Worm (Caenorhabditis elegans) whole organism, L1 larva: ENCODE measurements around the gene lmbr-1.

Experiments
- C04F5.9 ChIP-seq: sonication (generic microtip); optimal IDR thresholded peaks from 2 replicates; lab custom pipeline; 2016; ENCODE audit warnings: missing genetic modification characterization, missing compliant biosample characterization
- C16A3.4 ChIP-seq: fragments of 150-350 bp; optimal IDR thresholded peaks from 2 replicates; lab custom pipeline; 2014; ENCODE audit warnings: missing biosample characterization, missing genetic modification characterization
- F16B12.6 ChIP-seq: fragments of 150-350 bp; optimal IDR thresholded peaks from 2 replicates; lab custom pipeline; 2014; ENCODE audit warnings: missing biosample characterization, missing genetic modification characterization
- Y116A8C.19 ChIP-seq: sonication (generic microtip); optimal IDR thresholded peaks from 2 replicates; lab custom pipeline; 2016; ENCODE audit warnings: missing compliant biosample characterization, missing genetic modification characterization, borderline replicate concordance
- aha-1 ChIP-seq: fragments of 150-350 bp; optimal IDR thresholded peaks from 2 replicates; lab custom pipeline; 2014; ENCODE audit warnings: missing biosample characterization, missing genetic modification characterization
- ama-1 ChIP-seq: fragments of 150-350 bp; optimal IDR thresholded peaks from 2 replicates; lab custom pipeline; 2014
- ceh-63 ChIP-seq: fragments of 200-800 bp; sonication (Bioruptor generic); optimal IDR thresholded peaks from 2 replicates; lab custom pipeline; 2018; ENCODE audit warnings: mild to moderate bottlenecking, missing genetic modification characterization, missing compliant biosample characterization
- ceh-8 ChIP-seq: fragments of 200-800 bp; sonication (Bioruptor generic); optimal IDR thresholded peaks from 2 replicates; lab custom pipeline; 2018; ENCODE audit warnings: mild to moderate bottlenecking, missing genetic modification characterization, moderate library complexity, missing compliant biosample characterization
- ceh-90 ChIP-seq: sonication (generic microtip); optimal IDR thresholded peaks from 2 replicates; lab custom pipeline; 2016; ENCODE audit warnings: missing genetic modification characterization, missing compliant biosample characterization
- dpl-1 ChIP-seq, 3 experiments: fragments of 150-350 bp in 2 of 3; sonication (generic microtip) in 1 of 3; optimal IDR thresholded peaks; 2 replicates each; lab custom pipeline; 2014 to 2017; ENCODE audit warnings: missing biosample characterization in 3 of 3, missing genetic modification characterization in 3 of 3, missing genetic modification reagents in 3 of 3
- dsc-1 ChIP-seq: sonication (generic microtip); optimal IDR thresholded peaks from 2 replicates; lab custom pipeline; 2016; ENCODE audit warnings: mild to moderate bottlenecking, missing genetic modification characterization, missing compliant biosample characterization
- efl-3 ChIP-seq: fragments of 200-800 bp; sonication (Bioruptor generic); optimal IDR thresholded peaks from 2 replicates; lab custom pipeline; 2018; ENCODE audit warnings: mild to moderate bottlenecking, missing genetic modification characterization, missing compliant biosample characterization
- egl-13 ChIP-seq: sonication (generic microtip); optimal IDR thresholded peaks from 2 replicates; lab custom pipeline; 2016; ENCODE audit warnings: missing genotype, missing genetic modification reagents, missing genetic modification characterization, missing compliant biosample characterization
- egl-27 ChIP-seq, 2 experiments: fragments of 150-350 bp in 1 of 2; sonication (generic microtip); optimal IDR thresholded peaks; 3 replicates each; lab custom pipeline; 2017 to 2018; ENCODE audit warnings: missing biosample characterization in 2 of 2, missing genetic modification characterization in 2 of 2, missing genetic modification reagents in 2 of 2
- fkh-10 ChIP-seq: sonication (generic microtip); optimal IDR thresholded peaks from 2 replicates; lab custom pipeline; 2017; ENCODE audit warnings: missing biosample characterization, missing genetic modification reagents, missing genetic modification characterization
- fkh-4 ChIP-seq: sonication (generic microtip); optimal IDR thresholded peaks from 2 replicates; lab custom pipeline; 2016; ENCODE audit warnings: missing compliant biosample characterization, missing genetic modification characterization, borderline replicate concordance
- fkh-8 ChIP-seq: sonication (generic microtip); optimal IDR thresholded peaks from 2 replicates; lab custom pipeline; 2016; ENCODE audit warnings: mild to moderate bottlenecking, missing genetic modification characterization, missing compliant biosample characterization
- fos-1 ChIP-seq: fragments of 150-350 bp; optimal IDR thresholded peaks from 2 replicates; lab custom pipeline; 2014; ENCODE audit warnings: missing biosample characterization, missing genetic modification characterization
- hlh-4 ChIP-seq: sonication (generic microtip); optimal IDR thresholded peaks from 2 replicates; lab custom pipeline; 2016; ENCODE audit warnings: mild to moderate bottlenecking, missing genetic modification characterization, missing compliant biosample characterization
- hpl-2 ChIP-seq: fragments of 150-350 bp; optimal IDR thresholded peaks from 2 replicates; lab custom pipeline; 2014; ENCODE audit warnings: missing biosample characterization, missing genetic modification reagents, missing genetic modification characterization
- irx-1 ChIP-seq: sonication (generic microtip); optimal IDR thresholded peaks from 2 replicates; lab custom pipeline; 2016; ENCODE audit warnings: missing genetic modification characterization, missing compliant biosample characterization
- isw-1 ChIP-seq: fragments of 200-800 bp; sonication (Bioruptor generic); IDR thresholded peaks from 2 replicates; pipeline ENCODE4 v1.3.6; 2022; ENCODE audit warnings: missing genetic modification characterization, missing compliant biosample characterization
- jun-1 ChIP-seq: fragments of 150-350 bp; optimal IDR thresholded peaks from 2 replicates; lab custom pipeline; 2014; ENCODE audit warnings: missing biosample characterization, missing genetic modification reagents, missing genetic modification characterization
- lin-13 ChIP-seq: fragments of 150-350 bp; optimal IDR thresholded peaks from 2 replicates; lab custom pipeline; 2014; ENCODE audit warnings: missing biosample characterization, missing genetic modification reagents, missing genetic modification characterization
- lin-15B ChIP-seq: fragments of 150-350 bp; sonication (generic microtip); optimal IDR thresholded peaks from 3 replicates; lab custom pipeline; 2014; ENCODE audit warnings: missing biosample characterization, missing genetic modification characterization
- lin-35 ChIP-seq, 2 experiments: fragments of 150-350 bp; optimal IDR thresholded peaks; 2 replicates each; lab custom pipeline; 2014; ENCODE audit warnings: missing biosample characterization in 2 of 2, missing genetic modification characterization in 2 of 2, missing genetic modification reagents in 2 of 2
- lin-39 ChIP-seq: fragments of 150-350 bp; optimal IDR thresholded peaks from 2 replicates; lab custom pipeline; 2014; ENCODE audit warnings: missing biosample characterization, missing genetic modification reagents, missing genetic modification characterization
- lsy-2 ChIP-seq, 2 experiments: fragments of 150-350 bp; optimal IDR thresholded peaks; 2 replicates each; lab custom pipeline; 2014; ENCODE audit warnings: missing biosample characterization in 2 of 2, missing genetic modification characterization in 2 of 2
- mdl-1 ChIP-seq, 2 experiments: fragments of 150-350 bp; optimal IDR thresholded peaks; 2 replicates each; lab custom pipeline; 2014 to 2017; ENCODE audit warnings: missing biosample characterization in 2 of 2, missing genetic modification characterization in 2 of 2, inconsistent platforms in 1 of 2
- mep-1 ChIP-seq: fragments of 150-350 bp; optimal IDR thresholded peaks from 2 replicates; lab custom pipeline; 2014; ENCODE audit warnings: missing biosample characterization, missing genetic modification characterization
- nhr-11 ChIP-seq: fragments of 150-350 bp; optimal IDR thresholded peaks from 2 replicates; lab custom pipeline; 2014; ENCODE audit warnings: missing biosample characterization, missing genetic modification characterization
- nhr-12 ChIP-seq: sonication (generic microtip); optimal IDR thresholded peaks from 2 replicates; lab custom pipeline; 2017; ENCODE audit warnings: missing biosample characterization, missing genetic modification characterization
- nhr-20 ChIP-seq: sonication (generic microtip); optimal IDR thresholded peaks from 2 replicates; lab custom pipeline; 2016; ENCODE audit warnings: mild to moderate bottlenecking, missing genetic modification characterization, missing compliant biosample characterization
- nhr-237 ChIP-seq: fragments of 150-350 bp; optimal IDR thresholded peaks from 2 replicates; lab custom pipeline; 2014; ENCODE audit warnings: missing biosample characterization, missing genetic modification characterization
- nhr-71 ChIP-seq: sonication (generic microtip); optimal IDR thresholded peaks from 2 replicates; lab custom pipeline; 2016; ENCODE audit warnings: mild to moderate bottlenecking, missing genetic modification characterization, moderate library complexity, missing compliant biosample characterization
- nhr-76 ChIP-seq: sonication (generic microtip); optimal IDR thresholded peaks from 2 replicates; lab custom pipeline; 2017; ENCODE audit warnings: missing biosample characterization, missing genetic modification characterization
- nhr-84 ChIP-seq: sonication (generic microtip); optimal IDR thresholded peaks from 2 replicates; lab custom pipeline; 2017; ENCODE audit warnings: missing biosample characterization, missing genetic modification characterization
- nhr-85 ChIP-seq: sonication (generic microtip); peaks from one replicate; lab custom pipeline; 2016; ENCODE audit warnings: missing genetic modification characterization, inconsistent platforms, missing compliant biosample characterization
- nhr-90 ChIP-seq: sonication (generic microtip); optimal IDR thresholded peaks from 2 replicates; lab custom pipeline; 2016; ENCODE audit warnings: mild to moderate bottlenecking, missing genetic modification characterization, missing compliant biosample characterization; ENCODE audit not compliant: poor library complexity
- pag-3 ChIP-seq: sonication (generic microtip); optimal IDR thresholded peaks from 2 replicates; lab custom pipeline; 2017; ENCODE audit warnings: missing genetic modification characterization, mild to moderate bottlenecking, missing compliant biosample characterization, antibody characterized with exemption, borderline replicate concordance; ENCODE audit not compliant: insufficient read depth
- pax-3 ChIP-seq: fragments of 200-800 bp; sonication (Bioruptor generic); optimal IDR thresholded peaks from 2 replicates; lab custom pipeline; 2018; ENCODE audit warnings: mild to moderate bottlenecking, missing genetic modification characterization, moderate library complexity, missing compliant biosample characterization
- snpc-4 ChIP-seq: fragments of 150-350 bp; optimal IDR thresholded peaks from 2 replicates; lab custom pipeline; 2014; ENCODE audit warnings: missing biosample characterization, missing genetic modification characterization
- sox-4 ChIP-seq: sonication (generic microtip); optimal IDR thresholded peaks from 2 replicates; lab custom pipeline; 2016; ENCODE audit warnings: missing genetic modification characterization, missing compliant biosample characterization
- sup-37 ChIP-seq: fragments of 200-800 bp; sonication (Bioruptor generic); optimal IDR thresholded peaks from 2 replicates; lab custom pipeline; 2018; ENCODE audit warnings: mild to moderate bottlenecking, missing genetic modification characterization, missing compliant biosample characterization
- swsn-7 ChIP-seq: sonication (generic microtip); optimal IDR thresholded peaks from 2 replicates; lab custom pipeline; 2016; ENCODE audit warnings: missing genetic modification characterization, missing compliant biosample characterization
- tbx-2 ChIP-seq: sonication (generic microtip); optimal IDR thresholded peaks from 2 replicates; lab custom pipeline; 2016; ENCODE audit warnings: missing genetic modification characterization, missing compliant biosample characterization
- unc-130 ChIP-seq: fragments of 150-350 bp; optimal IDR thresholded peaks from 2 replicates; lab custom pipeline; 2017; ENCODE audit warnings: missing biosample characterization, missing genetic modification characterization, inconsistent platforms
- unc-30 ChIP-seq: sonication (generic microtip); optimal IDR thresholded peaks from 2 replicates; lab custom pipeline; 2017; ENCODE audit warnings: missing biosample characterization, missing genetic modification characterization
- unc-62 ChIP-seq: fragments of 150-350 bp; optimal IDR thresholded peaks from 2 replicates; lab custom pipeline; 2014; ENCODE audit warnings: missing biosample characterization, missing genetic modification reagents, missing genetic modification characterization
- unc-86 ChIP-seq: sonication (generic microtip); optimal IDR thresholded peaks from 2 replicates; lab custom pipeline; 2016; ENCODE audit warnings: missing genetic modification characterization, missing compliant biosample characterization
- vab-15 ChIP-seq: sonication (generic microtip); optimal IDR thresholded peaks from 2 replicates; lab custom pipeline; 2017; ENCODE audit warnings: missing genotype, mild to moderate bottlenecking, missing genetic modification characterization, missing compliant biosample characterization
- xbp-1 ChIP-seq: sonication (generic microtip); optimal IDR thresholded peaks from 2 replicates; lab custom pipeline; 2016; ENCODE audit warnings: missing genetic modification characterization, missing compliant biosample characterization
- zip-4 ChIP-seq: fragments of 200-800 bp; sonication (Bioruptor generic); optimal IDR thresholded peaks from 2 replicates; lab custom pipeline; 2018; ENCODE audit warnings: mild to moderate bottlenecking, missing genetic modification characterization, moderate library complexity, missing compliant biosample characterization
- ztf-11 ChIP-seq, 2 experiments: sonication (generic microtip); optimal IDR thresholded peaks; 2 replicates each; lab custom pipeline; 2016 to 2017; ENCODE audit warnings: missing genetic modification characterization in 2 of 2, missing biosample characterization in 1 of 2, missing compliant biosample characterization in 1 of 2
- ztf-4 ChIP-seq: fragments of 150-350 bp; optimal IDR thresholded peaks from 2 replicates; lab custom pipeline; 2014; ENCODE audit warnings: missing biosample characterization, missing genetic modification characterization

lmbr-1 gene

DNA sequence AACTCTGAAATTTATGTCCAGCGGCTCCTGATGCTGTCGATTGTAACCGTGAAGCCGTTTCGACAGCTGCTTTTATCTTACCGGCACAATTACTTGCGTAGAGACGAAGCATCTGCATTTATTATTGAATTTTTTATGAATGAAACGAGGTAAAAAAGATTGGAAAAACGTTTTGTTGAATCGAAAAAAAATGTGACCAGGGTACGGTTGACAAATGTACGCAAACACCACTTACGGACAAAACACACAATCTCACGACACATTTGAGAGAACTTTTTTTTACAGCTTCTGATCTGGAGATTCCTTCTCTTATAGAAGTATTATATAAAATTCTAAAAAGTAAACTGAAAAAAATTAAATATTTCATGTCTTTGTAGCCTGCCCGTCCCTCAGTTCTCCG lies 40.3 kb upstream of the lmbr-1 start, which contains the start of the genes mrps-18A and ZC262.2 (continued):
- TF ChIP-seq Y116A8C.19 (no peak), nhr-237 (no peak), unc-30 (tag; lab: Kevin White, UChicago) (no peak), pag-3 (tag; lab: Kevin White, UChicago) (no peak), lin-39 (tag; lab: Kevin White, UChicago) (no peak), fkh-4 (tag; lab: Kevin White, UChicago) (no peak), tbx-2 (peak; percentile 0), egl-13 (tag; lab: Kevin White, UChicago) (no peak), nhr-12 (tag; lab: Kevin White, UChicago) (no peak), F16B12.6 (tag; lab: Kevin White, UChicago) (peak; percentile 83), lin-35 (GFP tag; optimal IDR thresholded peaks at IDR 0.05; lab: Kevin White, UChicago) (peak; percentile 60 to 76), nhr-20 (tag; lab: Kevin White, UChicago) (no peak), pax-3 (no peak), ceh-90 (tag; lab: Kevin White, UChicago) (no peak), efl-3 (no peak), irx-1 (peak; percentile 22), egl-27 (tag; optimal IDR thresholded peaks at IDR 0.05; lab: Kevin White, UChicago) (no peak), ztf-11 (tag; optimal IDR thresholded peaks at IDR 0.05; lab: Kevin White, UChicago) (no peak), unc-130 (tag; lab: Kevin White, UChicago) (peak; percentile 55), aha-1 (tag; lab: Kevin White, UChicago) (no peak), nhr-71 (tag; lab: Kevin White, UChicago) (peak; percentile 24), snpc-4 (tag; lab: Kevin White, UChicago) (no peak), fos-1 (tag; lab: Kevin White, UChicago) (no peak), nhr-90 (no peak), ama-1 (lab: Kevin White, UChicago) (no peak), swsn-7 (tag; lab: Kevin White, UChicago) (no peak), mep-1 (tag; lab: Kevin White, UChicago) (peak; percentile 66), nhr-84 (tag; lab: Kevin White, UChicago) (no peak), vab-15 (tag; lab: Kevin White, UChicago) (no peak), unc-62 (GFP tag; lab: Kevin White, UChicago) (no peak), dsc-1 (tag; lab: Kevin White, UChicago) (no peak), mdl-1 (tag; optimal IDR thresholded peaks at IDR 0.05; lab: Kevin White, UChicago) (no peak), zip-4 (GFP tag; lab: Kevin White, UChicago) (no peak), nhr-11 (tag; lab: Kevin White, UChicago) (no peak), unc-86 (tag; lab: Kevin White, UChicago) (no peak), lin-13 (no peak), C04F5.9 (tag; lab: Kevin White, UChicago) (peak; percentile 27), sup-37 (GFP tag; lab: Kevin White, UChicago) (no peak), lin-15B (tag; lab: Kevin White, UChicago) (no peak), ceh-8 (GFP tag; lab: Kevin White, UChicago) (no peak), fkh-8 (tag; lab: Kevin White, UChicago) (no peak), isw-1 (GFP tag; lab: Robert Waterston, UW) (no peak), lsy-2 (tag; optimal IDR thresholded peaks at IDR 0.05; lab: Kevin White, UChicago) (peak; percentile 91 to 98), fkh-10 (no peak), xbp-1 (no peak), hlh-4 (tag; lab: Kevin White, UChicago) (no peak), jun-1 (tag; lab: Kevin White, UChicago) (no peak), ceh-63 (no peak), hpl-2 (no peak), dpl-1 (GFP tag; optimal IDR thresholded peaks at IDR 0.05; lab: Kevin White, UChicago) (peak; percentile 43 to 65 (median 45)), ztf-4 (tag; lab: Kevin White, UChicago) (no peak), C16A3.4 (tag; lab: Kevin White, UChicago) (no peak), sox-4 (tag; lab: Kevin White, UChicago) (no peak), nhr-85 (tag; lab: Kevin White, UChicago) (no peak), nhr-76 (tag; lab: Kevin White, UChicago) (no peak)
